Worm (Caenorhabditis elegans): ENCODE results near the gene adt-1.

DNA sequence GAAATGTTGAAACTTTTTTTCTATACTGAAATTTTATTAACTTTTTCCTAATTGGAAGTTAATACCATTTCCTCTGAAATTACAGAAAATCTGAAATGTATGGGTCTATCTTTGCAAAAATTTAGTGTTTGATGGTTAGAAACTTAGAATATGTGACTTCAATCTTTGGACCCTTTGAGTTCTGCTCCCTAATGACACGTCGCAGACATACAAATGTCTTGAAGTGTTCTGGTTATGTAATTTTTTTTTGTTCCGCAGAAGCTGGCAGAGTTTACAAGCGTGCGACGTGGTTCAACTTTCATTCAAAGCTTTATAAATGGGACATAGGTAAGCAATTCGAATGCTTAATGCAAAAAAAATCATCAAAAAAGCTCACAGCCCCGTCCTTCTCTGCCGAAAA is 40.7 kb upstream of the adt-1 start:
- TF ChIP-seq lin-11 (tag; optimal IDR thresholded peaks at IDR 0.05), result no peak
- TF ChIP-seq unc-62 (GFP tag; optimal IDR thresholded peaks at IDR 0.05), result no peak
- no peak for TF ChIP-seq ceh-16 (tag; optimal IDR thresholded peaks at IDR 0.05)
- TF ChIP-seq ztf-11 (tag; optimal IDR thresholded peaks at IDR 0.05), result no peak
- no peak for TF ChIP-seq snpc-4 (tag; optimal IDR thresholded peaks at IDR 0.05)
- TF ChIP-seq alr-1 (tag; optimal IDR thresholded peaks at IDR 0.05), result no peak
- TF ChIP-seq mdl-1 (tag; optimal IDR thresholded peaks at IDR 0.05), result no peak
